Worm (Caenorhabditis elegans): ENCODE measurements around the gene C29F9.12.

ce11 chrIII:134194-134593 lies 12.4 kb upstream of the C29F9.12 start, which contains the start of gene pals-25:
- no peak for TF ChIP-seq nhr-11 (tag; optimal IDR thresholded peaks at IDR 0.05)
- TF ChIP-seq pag-3 (tag; optimal IDR thresholded peaks at IDR 0.05; ENCODE audit: borderline replicate concordance), result no peak
- no peak for TF ChIP-seq fax-1 (tag; optimal IDR thresholded peaks at IDR 0.05)
- no peak for TF ChIP-seq K02D7.2 (tag; optimal IDR thresholded peaks at IDR 0.05)
- TF ChIP-seq tbx-7 (tag; optimal IDR thresholded peaks at IDR 0.05), result no peak
- no peak for TF ChIP-seq dmd-4 (tag; optimal IDR thresholded peaks at IDR 0.05; ENCODE audit: borderline replicate concordance)
